Worm (Caenorhabditis elegans): ENCODE measurements around the gene Y70C5C.1.

Gene Y70C5C.1

DNA sequence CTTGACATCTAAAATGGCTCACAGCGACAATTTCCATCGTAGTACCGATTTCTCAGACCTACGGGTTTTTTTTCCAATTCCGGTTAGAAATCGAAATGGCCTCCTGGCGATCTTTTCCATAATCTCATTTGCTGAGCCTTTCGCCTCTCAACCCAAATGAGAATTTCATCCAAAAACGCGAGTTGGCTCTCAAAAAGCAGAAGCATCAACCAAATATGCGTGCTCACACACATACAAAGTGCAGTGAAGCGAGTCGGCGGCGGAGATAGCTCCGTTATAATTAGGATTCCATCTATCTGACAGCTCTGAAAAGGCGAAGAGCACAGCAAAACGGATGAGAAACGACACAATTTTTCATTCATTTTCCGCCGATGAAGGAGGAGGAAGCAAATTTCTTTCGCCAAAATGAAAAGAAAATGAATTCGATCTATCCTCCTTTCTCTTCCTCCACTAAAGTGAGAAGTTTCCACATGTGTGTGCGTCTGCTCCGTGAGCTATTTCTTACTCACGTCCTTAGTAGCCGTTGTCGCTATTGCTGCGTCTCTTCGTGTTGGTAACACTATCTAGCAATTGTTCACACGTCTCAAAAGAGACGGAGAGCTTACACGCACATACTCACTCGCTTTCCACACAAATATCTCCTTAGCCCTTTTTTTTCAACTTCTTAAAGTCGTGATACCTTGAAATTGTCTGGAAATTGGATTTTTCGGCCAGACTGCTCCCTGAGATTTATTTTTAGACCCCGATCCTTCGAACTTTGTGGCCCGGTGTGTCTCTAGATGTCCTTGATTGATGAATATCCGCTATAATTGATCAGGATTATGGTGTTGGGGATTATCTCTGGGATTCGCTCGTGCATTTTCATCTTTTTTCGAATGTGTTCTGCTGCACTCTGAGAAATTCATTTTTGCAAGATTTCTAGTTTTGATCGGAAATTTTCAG is 52.4 kb downstream of the Y70C5C.1 start:
- TF ChIP-seq nhr-25 (tag; optimal IDR thresholded peaks at IDR 0.05), result no peak
- no peak for TF ChIP-seq jun-1 (tag; optimal IDR thresholded peaks at IDR 0.05)
- TF ChIP-seq lsy-12 (tag; optimal IDR thresholded peaks at IDR 0.05), result no peak
- TF ChIP-seq R02D3.7 (tag; optimal IDR thresholded peaks at IDR 0.05), result no peak
- TF ChIP-seq hmg-11 (tag; optimal IDR thresholded peaks at IDR 0.05), result peak; percentile 35
- no peak for TF ChIP-seq nhr-76 (tag; optimal IDR thresholded peaks at IDR 0.05)
- TF ChIP-seq egl-5 (tag; optimal IDR thresholded peaks at IDR 0.05), result no peak
- no peak for TF ChIP-seq sea-2 (GFP tag; optimal IDR thresholded peaks at IDR 0.05)
- TF ChIP-seq nhr-12 (tag; optimal IDR thresholded peaks at IDR 0.05), result no peak
- no peak for TF ChIP-seq nhr-11 (tag; optimal IDR thresholded peaks at IDR 0.05)
- TF ChIP-seq ceh-82 (tag; optimal IDR thresholded peaks at IDR 0.05), result no peak
- peak; percentile 21 for TF ChIP-seq nfya-1 (tag; optimal IDR thresholded peaks at IDR 0.05; ENCODE audit: insufficient read depth)
- TF ChIP-seq fkh-10 (GFP tag; optimal IDR thresholded peaks at IDR 0.05), result peak; percentile 27
- no peak for TF ChIP-seq pqm-1 (tag; optimal IDR thresholded peaks at IDR 0.05)
- no peak for TF ChIP-seq ZK546.5 (tag; optimal IDR thresholded peaks at IDR 0.05)

Data from whole organism, L3 larva.